Fruit fly (Drosophila melanogaster) whole organism, prepupa: ENCODE results near the gene Mccc1.

ENCODE experiments used
- Blimp-1 ChIP-seq: fragments of 200-800 bp; sonication (Bioruptor generic); optimal IDR thresholded peaks from 3 replicates; lab custom pipeline; 2017; ENCODE audit warnings: missing biosample characterization, missing genetic modification characterization, mild to moderate bottlenecking, moderate library complexity, missing genetic modification reagents
- CG10631 ChIP-seq: fragments of 200-800 bp; sonication (Bioruptor generic); optimal IDR thresholded peaks from 2 replicates; lab custom pipeline; 2016; ENCODE audit warnings: missing biosample characterization, missing genetic modification characterization
- CG10669 ChIP-seq: fragments of 200-800 bp; sonication (Bioruptor generic); optimal IDR thresholded peaks from 3 replicates; lab custom pipeline; 2018; ENCODE audit warnings: missing biosample characterization, mild to moderate bottlenecking, missing genetic modification characterization, moderate library complexity
- CG11902 ChIP-seq: fragments of 200-800 bp; sonication (Bioruptor generic); optimal IDR thresholded peaks from 3 replicates; lab custom pipeline; 2016; ENCODE audit warnings: missing biosample characterization, missing genetic modification characterization
- CG3032 ChIP-seq: fragments of 200-800 bp; optimal IDR thresholded peaks from 2 replicates; lab custom pipeline; 2019; ENCODE audit warnings: missing biosample characterization, mild to moderate bottlenecking, missing genetic modification characterization, moderate library complexity
- CG31627 ChIP-seq: fragments of 200-800 bp; sonication (Bioruptor generic); optimal IDR thresholded peaks from 3 replicates; lab custom pipeline; 2016; ENCODE audit warnings: missing biosample characterization, missing genetic modification characterization
- CG3919 ChIP-seq: fragments of 200-800 bp; sonication (Bioruptor generic); optimal IDR thresholded peaks from 3 replicates; lab custom pipeline; 2016; ENCODE audit warnings: missing biosample characterization, missing genetic modification characterization
- CG6163 ChIP-seq: fragments of 200-800 bp; sonication (Bioruptor generic); IDR thresholded peaks from 3 replicates; pipeline ENCODE4 v1.3.6; 2022; ENCODE audit warnings: missing biosample characterization, missing genetic modification characterization
- CG6276 ChIP-seq: fragments of 200-800 bp; sonication (Bioruptor generic); optimal IDR thresholded peaks from 2 replicates; lab custom pipeline; 2017; ENCODE audit warnings: missing biosample characterization, mild to moderate bottlenecking, missing genetic modification characterization
- CG6792 ChIP-seq: fragments of 200-800 bp; sonication (Bioruptor generic); optimal IDR thresholded peaks from 3 replicates; lab custom pipeline; 2016; ENCODE audit warnings: missing biosample characterization, missing genetic modification characterization
- CG8119 ChIP-seq: fragments of 200-800 bp; sonication (Bioruptor generic); IDR thresholded peaks from 3 replicates; pipeline ENCODE4 v1.3.6; 2022; ENCODE audit warnings: missing biosample characterization, missing genetic modification characterization
- CG8319 ChIP-seq: fragments of 200-800 bp; sonication (Bioruptor generic); optimal IDR thresholded peaks from 3 replicates; lab custom pipeline; 2016; ENCODE audit warnings: missing biosample characterization, missing genetic modification characterization
- CG9139 ChIP-seq: fragments of 200-800 bp; sonication (Bioruptor generic); optimal IDR thresholded peaks from 3 replicates; lab custom pipeline; 2017; ENCODE audit warnings: missing biosample characterization, mild to moderate bottlenecking, missing genetic modification characterization
- Eip78C ChIP-seq: fragments of 200-800 bp; sonication (Bioruptor generic); peaks from one replicate; lab custom pipeline; 2016; ENCODE audit warnings: missing biosample characterization, missing genetic modification characterization
- Eip93F ChIP-seq: fragments of 200-800 bp; sonication (Bioruptor generic); optimal IDR thresholded peaks from 2 replicates; lab custom pipeline; 2016; ENCODE audit warnings: missing biosample characterization, mild to moderate bottlenecking, missing genetic modification characterization
- Ets21C ChIP-seq: fragments of 200-800 bp; sonication (Bioruptor generic); optimal IDR thresholded peaks from 3 replicates; lab custom pipeline; 2016; ENCODE audit warnings: missing biosample characterization, missing genetic modification characterization
- Ets96B ChIP-seq: fragments of 200-800 bp; optimal IDR thresholded peaks from 2 replicates; lab custom pipeline; 2019; ENCODE audit warnings: missing biosample characterization, mild to moderate bottlenecking, missing genetic modification characterization, moderate library complexity
- Hr38 ChIP-seq: sonication (Bioruptor generic); optimal IDR thresholded peaks from 2 replicates; lab custom pipeline; 2016; ENCODE audit warnings: missing biosample characterization, missing genetic modification characterization
- Hr39 ChIP-seq: fragments of 200-800 bp; sonication (Bioruptor generic); optimal IDR thresholded peaks from 2 replicates; lab custom pipeline; 2016; ENCODE audit warnings: missing biosample characterization, missing genetic modification characterization
- Hr4 ChIP-seq: fragments of 200-800 bp; sonication (Bioruptor generic); optimal IDR thresholded peaks from 3 replicates; lab custom pipeline; 2016; ENCODE audit warnings: missing biosample characterization, missing genetic modification characterization
- Met ChIP-seq: fragments of 200-800 bp; sonication (Bioruptor generic); optimal IDR thresholded peaks from 3 replicates; lab custom pipeline; 2016; ENCODE audit warnings: missing biosample characterization, missing genetic modification characterization
- OdsH ChIP-seq: fragments of 200-800 bp; sonication (Bioruptor generic); optimal IDR thresholded peaks from 3 replicates; lab custom pipeline; 2016; ENCODE audit warnings: missing biosample characterization, missing genetic modification characterization
- Smox ChIP-seq: fragments of 200-800 bp; sonication (Bioruptor generic); optimal IDR thresholded peaks from 3 replicates; lab custom pipeline; 2016; ENCODE audit warnings: missing biosample characterization, missing genetic modification characterization
- Sox102F ChIP-seq: fragments of 200-800 bp; sonication (Bioruptor generic); optimal IDR thresholded peaks from 2 replicates; lab custom pipeline; 2016; ENCODE audit warnings: missing biosample characterization, mild to moderate bottlenecking, missing genetic modification characterization
- acj6 ChIP-seq: fragments of 200-800 bp; sonication (Bioruptor generic); optimal IDR thresholded peaks from 3 replicates; lab custom pipeline; 2016; ENCODE audit warnings: missing biosample characterization, missing genetic modification characterization
- dac ChIP-seq: fragments of 200-800 bp; sonication (Bioruptor generic); optimal IDR thresholded peaks from 2 replicates; lab custom pipeline; 2017; ENCODE audit warnings: missing biosample characterization, mild to moderate bottlenecking, missing genetic modification characterization
- dsx ChIP-seq: fragments of 200-800 bp; optimal IDR thresholded peaks from 3 replicates; lab custom pipeline; 2019; ENCODE audit warnings: missing biosample characterization, mild to moderate bottlenecking, missing genetic modification characterization, moderate library complexity; ENCODE audit not compliant: poor library complexity, severe bottlenecking
- esn ChIP-seq: fragments of 200-800 bp; sonication (Bioruptor generic); optimal IDR thresholded peaks from 2 replicates; lab custom pipeline; 2016; ENCODE audit warnings: missing biosample characterization, mild to moderate bottlenecking, missing genetic modification characterization, moderate library complexity
- fd59A ChIP-seq: fragments of 200-800 bp; sonication (Bioruptor generic); optimal IDR thresholded peaks from 2 replicates; lab custom pipeline; 2017; ENCODE audit warnings: missing biosample characterization, mild to moderate bottlenecking, missing genetic modification characterization, missing genetic modification reagents
- lz ChIP-seq: fragments of 200-800 bp; sonication (Bioruptor generic); optimal IDR thresholded peaks from 3 replicates; lab custom pipeline; 2016; ENCODE audit warnings: missing biosample characterization, missing genetic modification characterization
- net ChIP-seq: fragments of 200-800 bp; sonication (Bioruptor generic); optimal IDR thresholded peaks from 3 replicates; lab custom pipeline; 2016; ENCODE audit warnings: missing biosample characterization, missing genetic modification characterization
- pdm3 ChIP-seq: fragments of 200-800 bp; sonication (Bioruptor generic); optimal IDR thresholded peaks from 3 replicates; lab custom pipeline; 2016; ENCODE audit warnings: missing biosample characterization, missing genetic modification characterization
- salr ChIP-seq, 2 experiments: fragments of 200-800 bp; sonication (Bioruptor generic); optimal IDR thresholded peaks; 3 replicates each; lab custom pipeline; 2016 to 2018; ENCODE audit warnings: missing biosample characterization in 2 of 2, missing genetic modification characterization in 2 of 2, mild to moderate bottlenecking in 1 of 2
- ss ChIP-seq, 2 experiments: fragments of 200-800 bp; sonication (Bioruptor generic); optimal IDR thresholded peaks; 2 replicates in 1 of 2; 3 replicates in 1 of 2; lab custom pipeline; 2017 to 2018; ENCODE audit warnings: mild to moderate bottlenecking in 2 of 2, missing biosample characterization in 2 of 2, missing genetic modification characterization in 2 of 2, moderate library complexity in 1 of 2
- svp ChIP-seq: fragments of 200-800 bp; sonication (Bioruptor generic); peaks from one replicate; lab custom pipeline; 2016; ENCODE audit warnings: missing biosample characterization, missing genetic modification characterization
- topi ChIP-seq: fragments of 200-800 bp; sonication (Bioruptor generic); optimal IDR thresholded peaks from 3 replicates; lab custom pipeline; 2016; ENCODE audit warnings: missing biosample characterization, missing genetic modification characterization

Gene Mccc1

dm6 chr3R:31810073-31810530, 16.4 kb upstream of the Mccc1 start, which contains the start of gene Rift (continued):
- no peak for TF ChIP-seq acj6 (GFP tag; lab: Kevin White, UChicago)
- TF ChIP-seq Met (GFP tag; lab: Kevin White, UChicago), result no peak
- TF ChIP-seq OdsH (GFP tag; lab: Kevin White, UChicago), result peak; percentile 15
- no peak for TF ChIP-seq dac
- TF ChIP-seq CG6163 (GFP tag; lab: Robert Waterston, UW), result peak; percentile 59; the same call in 2 of the 3 replicates
- no peak for TF ChIP-seq CG8319
- TF ChIP-seq ss (GFP tag; optimal IDR thresholded peaks at IDR 0.05; lab: Kevin White, UChicago), result peak; percentile 22 to 32
- TF ChIP-seq CG8119, result peak; percentile 64
- no peak for TF ChIP-seq Hr39 (GFP tag; lab: Kevin White, UChicago)
- TF ChIP-seq topi (GFP tag; lab: Kevin White, UChicago), result peak; percentile 4
- TF ChIP-seq Eip93F, result no peak
- no peak for TF ChIP-seq CG10631 (GFP tag; lab: Kevin White, UChicago)
- TF ChIP-seq CG6276, result no peak
- no peak for TF ChIP-seq salr (GFP tag; optimal IDR thresholded peaks at IDR 0.05; lab: Kevin White, UChicago)
- TF ChIP-seq CG6792 (GFP tag; lab: Kevin White, UChicago), result peak; percentile 1
- peak; percentile 21 for TF ChIP-seq net (GFP tag; lab: Kevin White, UChicago)
- peak; percentile 18 for TF ChIP-seq pdm3
- TF ChIP-seq CG9139 (GFP tag; lab: Kevin White, UChicago), result no peak
- TF ChIP-seq CG3919 (GFP tag; lab: Kevin White, UChicago), result peak; percentile 31
- TF ChIP-seq Smox (GFP tag; lab: Kevin White, UChicago), result no peak
- no peak for TF ChIP-seq fd59A (GFP tag; lab: Kevin White, UChicago)
- TF ChIP-seq CG31627, result no peak
- TF ChIP-seq Blimp-1, result no peak
- peak; percentile 32 for TF ChIP-seq Ets96B (tag; lab: Kevin White, UChicago)
- peak; percentile 13 for TF ChIP-seq lz
- TF ChIP-seq CG3032, result peak; percentile 41
- TF ChIP-seq esn (GFP tag; lab: Kevin White, UChicago), result peak; percentile 25
- TF ChIP-seq Sox102F (GFP tag; lab: Kevin White, UChicago), result no peak
- no peak for TF ChIP-seq Hr38 (GFP tag; lab: Kevin White, UChicago)
- TF ChIP-seq, all 60 proteins: peak for 23

- TF ChIP-seq CG10669, result no peak
- no peak for TF ChIP-seq CG3032
- TF ChIP-seq CG6276, result peak; percentile 16
- peak; percentile 50 for TF ChIP-seq Eip78C (GFP tag; lab: Kevin White, UChicago)
- TF ChIP-seq, all 60 proteins: peak for 2
Observed at dm6 chr3R:31809622-31810021, 15.9 kb upstream of the Mccc1 start.

dm6 chr3R:31808571-31808970, 14.9 kb upstream of the Mccc1 start:
- TF ChIP-seq CG8319 (no peak), Ets96B (tag; lab: Kevin White, UChicago) (no peak), CG3919 (GFP tag; lab: Kevin White, UChicago) (no peak), dsx (GFP tag; lab: Kevin White, UChicago) (no peak), Hr39 (GFP tag; lab: Kevin White, UChicago) (no peak), CG3032 (no peak), esn (GFP tag; lab: Kevin White, UChicago) (no peak), Eip93F (no peak), Hr4 (GFP tag; lab: Kevin White, UChicago) (no peak), svp (GFP tag; lab: Kevin White, UChicago) (peak; percentile 86), CG6792 (GFP tag; lab: Kevin White, UChicago) (no peak), Met (GFP tag; lab: Kevin White, UChicago) (no peak), OdsH (GFP tag; lab: Kevin White, UChicago) (no peak), CG11902 (GFP tag; lab: Kevin White, UChicago) (no peak), Eip78C (GFP tag; lab: Kevin White, UChicago) (peak; percentile 61), Ets21C (GFP tag; lab: Kevin White, UChicago) (no peak), CG9139 (GFP tag; lab: Kevin White, UChicago) (no peak)
- TF ChIP-seq, all 60 proteins: peak for 2
